Worm (Caenorhabditis elegans) whole organism, late embryonic: ENCODE data around the gene K06H7.1.
A peak's percentile ranks its signal among the peaks of the same experiment; 100 is the strongest.

Experiments
- C08G9.2 ChIP-seq: sonication (generic microtip); optimal IDR thresholded peaks from 2 replicates; lab custom pipeline; 2016; ENCODE audit warnings: mild to moderate bottlenecking, missing genetic modification characterization, moderate library complexity, missing compliant biosample characterization
- K09A11.1 ChIP-seq: sonication (generic microtip); optimal IDR thresholded peaks from 2 replicates; lab custom pipeline; 2017; ENCODE audit warnings: antibody characterized with exemption, mild to moderate bottlenecking, missing genetic modification characterization, missing compliant biosample characterization; ENCODE audit not compliant: insufficient read depth
- Y22D7AL.16 ChIP-seq: sonication (generic microtip); optimal IDR thresholded peaks from 2 replicates; lab custom pipeline; 2016; ENCODE audit warnings: missing genetic modification characterization, missing compliant biosample characterization
- ahr-1 ChIP-seq: sonication (generic microtip); optimal IDR thresholded peaks from 2 replicates; lab custom pipeline; 2016; ENCODE audit warnings: missing genetic modification characterization, missing compliant biosample characterization
- ceh-14 ChIP-seq: sonication (generic microtip); optimal IDR thresholded peaks from 2 replicates; lab custom pipeline; 2016; ENCODE audit warnings: missing genotype, missing genetic modification characterization, missing compliant biosample characterization
- ceh-18 ChIP-seq: sonication (generic microtip); optimal IDR thresholded peaks from 2 replicates; lab custom pipeline; 2016; ENCODE audit warnings: missing genetic modification characterization, missing compliant biosample characterization
- ceh-19 ChIP-seq: fragments of 200-800 bp; sonication (Bioruptor generic); optimal IDR thresholded peaks from 2 replicates; lab custom pipeline; 2018; ENCODE audit warnings: mild to moderate bottlenecking, missing genetic modification characterization, missing compliant biosample characterization
- ceh-2 ChIP-seq: sonication (generic microtip); optimal IDR thresholded peaks from 2 replicates; lab custom pipeline; 2016; ENCODE audit warnings: missing genotype, missing genetic modification characterization, missing compliant biosample characterization
- ceh-22 ChIP-seq: sonication (generic microtip); optimal IDR thresholded peaks from 2 replicates; lab custom pipeline; 2017; ENCODE audit warnings: missing biosample characterization, missing genetic modification characterization
- ceh-24 ChIP-seq: sonication (generic microtip); optimal IDR thresholded peaks from 2 replicates; lab custom pipeline; 2016; ENCODE audit warnings: mild to moderate bottlenecking, missing genetic modification characterization, missing compliant biosample characterization
- ceh-30 ChIP-seq: fragments of 150-350 bp; optimal IDR thresholded peaks from 2 replicates; lab custom pipeline; 2014; ENCODE audit warnings: missing biosample characterization, missing genetic modification characterization
- ceh-31 ChIP-seq: sonication (generic microtip); optimal IDR thresholded peaks from 2 replicates; lab custom pipeline; 2016; ENCODE audit warnings: missing genetic modification characterization, missing compliant biosample characterization
- ceh-34 ChIP-seq: sonication (generic microtip); optimal IDR thresholded peaks from 2 replicates; lab custom pipeline; 2016; ENCODE audit warnings: mild to moderate bottlenecking, missing genetic modification characterization, missing compliant biosample characterization
- ceh-45 ChIP-seq: fragments of 200-800 bp; sonication (Bioruptor generic); IDR thresholded peaks from 2 replicates; pipeline ENCODE4 v1.3.6; 2022; ENCODE audit warnings: missing genetic modification reagents, missing genetic modification characterization, missing compliant biosample characterization
- dmd-4 ChIP-seq: sonication (generic microtip); optimal IDR thresholded peaks from 2 replicates; lab custom pipeline; 2016; ENCODE audit warnings: borderline replicate concordance, missing genetic modification characterization, missing compliant biosample characterization
- dve-1 ChIP-seq: sonication (generic microtip); optimal IDR thresholded peaks from 2 replicates; lab custom pipeline; 2017; ENCODE audit warnings: antibody characterized with exemption, mild to moderate bottlenecking, missing genetic modification characterization, missing compliant biosample characterization
- elt-2 ChIP-seq: sonication (generic microtip); optimal IDR thresholded peaks from 2 replicates; lab custom pipeline; 2016; ENCODE audit warnings: missing genetic modification reagents, missing genetic modification characterization, missing compliant biosample characterization
- eyg-1 ChIP-seq: sonication (generic microtip); optimal IDR thresholded peaks from 2 replicates; lab custom pipeline; 2016; ENCODE audit warnings: missing genotype, missing genetic modification characterization, missing compliant biosample characterization
- fkh-6 ChIP-seq: sonication (generic microtip); optimal IDR thresholded peaks from 2 replicates; lab custom pipeline; 2016; ENCODE audit warnings: missing genetic modification characterization, missing compliant biosample characterization
- hlh-15 ChIP-seq: sonication (generic microtip); optimal IDR thresholded peaks from 2 replicates; lab custom pipeline; 2016; ENCODE audit warnings: missing genetic modification characterization, missing compliant biosample characterization
- hlh-30 ChIP-seq: sonication (generic microtip); optimal IDR thresholded peaks from 2 replicates; lab custom pipeline; 2017; ENCODE audit warnings: antibody characterized with exemption, missing genetic modification characterization, missing compliant biosample characterization; ENCODE audit not compliant: insufficient read depth
- hlh-6 ChIP-seq: sonication (generic microtip); optimal IDR thresholded peaks from 2 replicates; lab custom pipeline; 2016; ENCODE audit warnings: missing genotype, missing genetic modification characterization, missing compliant biosample characterization
- hlh-8 ChIP-seq: sonication (generic microtip); optimal IDR thresholded peaks from 2 replicates; lab custom pipeline; 2016; ENCODE audit warnings: missing genotype, missing genetic modification characterization, missing compliant biosample characterization
- lin-11 ChIP-seq: fragments of 200-800 bp; sonication (Bioruptor generic); optimal IDR thresholded peaks from 2 replicates; lab custom pipeline; 2018; ENCODE audit warnings: mild to moderate bottlenecking, missing genetic modification characterization, missing compliant biosample characterization
- nfya-1 ChIP-seq: sonication (generic microtip); optimal IDR thresholded peaks from 2 replicates; lab custom pipeline; 2017; ENCODE audit warnings: missing genetic modification characterization, mild to moderate bottlenecking, missing compliant biosample characterization, antibody characterized with exemption, moderate library complexity
- pag-3 ChIP-seq: sonication (generic microtip); optimal IDR thresholded peaks from 2 replicates; lab custom pipeline; 2016; ENCODE audit warnings: missing compliant biosample characterization, missing genetic modification characterization, borderline replicate concordance
- pat-9 ChIP-seq: fragments of 200-800 bp; sonication (Bioruptor generic); optimal IDR thresholded peaks from 2 replicates; lab custom pipeline; 2018; ENCODE audit warnings: mild to moderate bottlenecking, missing genetic modification characterization, moderate library complexity, missing compliant biosample characterization
- pax-1 ChIP-seq: fragments of 150-350 bp; optimal IDR thresholded peaks from 2 replicates; lab custom pipeline; 2014; ENCODE audit warnings: missing biosample characterization, missing genetic modification characterization
- pha-4 ChIP-seq: fragments of 150-350 bp; optimal IDR thresholded peaks from 2 replicates; lab custom pipeline; 2018; ENCODE audit warnings: missing biosample characterization, missing genetic modification reagents, missing genetic modification characterization
- pqm-1 ChIP-seq: sonication (generic microtip); optimal IDR thresholded peaks from 2 replicates; lab custom pipeline; 2016; ENCODE audit warnings: missing genetic modification characterization, missing compliant biosample characterization
- ref-2 ChIP-seq: sonication (generic microtip); optimal IDR thresholded peaks from 2 replicates; lab custom pipeline; 2016; ENCODE audit warnings: missing genetic modification characterization, missing compliant biosample characterization
- rnt-1 ChIP-seq: sonication (generic microtip); optimal IDR thresholded peaks from 2 replicates; lab custom pipeline; 2016; ENCODE audit warnings: missing genetic modification characterization, missing compliant biosample characterization
- sdc-2 ChIP-seq: sonication (generic microtip); optimal IDR thresholded peaks from 2 replicates; lab custom pipeline; 2016; ENCODE audit warnings: missing genotype, missing genetic modification characterization, missing compliant biosample characterization
- sox-2 ChIP-seq: fragments of 200-800 bp; sonication (Bioruptor generic); IDR thresholded peaks from 2 replicates; pipeline ENCODE4 v1.3.6; 2022; ENCODE audit warnings: missing genetic modification reagents, missing genetic modification characterization, missing compliant biosample characterization
- sox-4 ChIP-seq: sonication (generic microtip); optimal IDR thresholded peaks from 2 replicates; lab custom pipeline; 2017; ENCODE audit warnings: mild to moderate bottlenecking, missing genetic modification characterization, inconsistent platforms, missing compliant biosample characterization
- syd-9 ChIP-seq: sonication (generic microtip); optimal IDR thresholded peaks from 2 replicates; lab custom pipeline; 2016; ENCODE audit warnings: mild to moderate bottlenecking, missing genetic modification characterization, moderate library complexity, missing compliant biosample characterization
- tbx-2 ChIP-seq: sonication (generic microtip); optimal IDR thresholded peaks from 2 replicates; lab custom pipeline; 2016; ENCODE audit warnings: missing genetic modification characterization, missing compliant biosample characterization
- ttx-3 ChIP-seq: sonication (generic microtip); optimal IDR thresholded peaks from 2 replicates; lab custom pipeline; 2016; ENCODE audit warnings: missing genetic modification reagents, missing genetic modification characterization, missing compliant biosample characterization
- unc-3 ChIP-seq, 2 experiments: fragments of 200-800 bp in 1 of 2; sonication (Bioruptor generic) in 1 of 2; sonication (generic microtip) in 1 of 2; conservative IDR thresholded peaks in 1 of 2; optimal IDR thresholded peaks in 1 of 2; 2 replicates each; pipeline versions ENCODE4 v1.3.6 to Lab custom; 2016 to 2022; ENCODE audit warnings: missing compliant biosample characterization in 2 of 2, missing genetic modification characterization in 2 of 2, missing genetic modification reagents in 1 of 2
- unc-42 ChIP-seq: sonication (generic microtip); optimal IDR thresholded peaks from 2 replicates; lab custom pipeline; 2016; ENCODE audit warnings: missing genotype, missing genetic modification characterization, missing compliant biosample characterization
- unc-86 ChIP-seq: sonication (generic microtip); optimal IDR thresholded peaks from 2 replicates; lab custom pipeline; 2016; ENCODE audit warnings: missing genetic modification characterization, missing compliant biosample characterization

Gene K06H7.1

ce11 chrIII:8124323-8124722 is 25.2 kb downstream of the K06H7.1 start:
- TF ChIP-seq ceh-31 (tag; lab: Kevin White, UChicago) (peak; percentile 46), tbx-2 (tag; lab: Kevin White, UChicago) (peak; percentile 13), rnt-1 (tag; lab: Kevin White, UChicago) (peak; percentile 17), dmd-4 (no peak), unc-42 (tag; lab: Kevin White, UChicago) (peak; percentile 41), nfya-1 (peak; percentile 71), pax-1 (peak; percentile 66), sdc-2 (tag; lab: Kevin White, UChicago) (no peak), C08G9.2 (no peak), fkh-6 (tag; lab: Kevin White, UChicago) (no peak), sox-2 (GFP tag; lab: Robert Waterston, UW) (peak; percentile 7; the same call in 1 of the 2 replicates), ttx-3 (tag; lab: Kevin White, UChicago) (no peak)

ce11 chrIII:8125234-8125633 is 26.1 kb downstream of the K06H7.1 start:
- TF ChIP-seq ahr-1 (tag; lab: Kevin White, UChicago): no peak
- TF ChIP-seq K09A11.1 (tag; lab: Kevin White, UChicago): no peak
- TF ChIP-seq ceh-22: no peak
- no peak for TF ChIP-seq hlh-30
- TF ChIP-seq hlh-8 (tag; lab: Kevin White, UChicago): no peak
- TF ChIP-seq tbx-2 (tag; lab: Kevin White, UChicago): peak; percentile 30
- no peak for TF ChIP-seq ceh-45 (GFP tag; lab: Robert Waterston, UW)
- TF ChIP-seq ceh-2 (tag; lab: Kevin White, UChicago): no peak
- TF ChIP-seq pqm-1 (tag; lab: Kevin White, UChicago): no peak
- no peak for TF ChIP-seq eyg-1 (tag; lab: Kevin White, UChicago)
- TF ChIP-seq unc-42 (tag; lab: Kevin White, UChicago): no peak
- no peak for TF ChIP-seq pat-9 (tag; lab: Kevin White, UChicago)
- TF ChIP-seq nfya-1: peak; percentile 63
- TF ChIP-seq ceh-24 (tag; lab: Kevin White, UChicago): no peak
- no peak for TF ChIP-seq pha-4
- TF ChIP-seq Y22D7AL.16 (tag; lab: Kevin White, UChicago): no peak
- TF ChIP-seq dve-1 (tag; lab: Kevin White, UChicago): peak; percentile 10
- TF ChIP-seq unc-3 (GFP tag; conservative IDR thresholded peaks at IDR 0.05; lab: Robert Waterston, UW): no peak
- TF ChIP-seq unc-3 (tag; optimal IDR thresholded peaks at IDR 0.05; lab: Kevin White, UChicago): no peak
- no peak for TF ChIP-seq sox-4 (tag; lab: Kevin White, UChicago)
- no peak for TF ChIP-seq hlh-6 (tag; lab: Kevin White, UChicago)
- TF ChIP-seq elt-2 (tag; lab: Kevin White, UChicago): peak; percentile 18

DNA sequence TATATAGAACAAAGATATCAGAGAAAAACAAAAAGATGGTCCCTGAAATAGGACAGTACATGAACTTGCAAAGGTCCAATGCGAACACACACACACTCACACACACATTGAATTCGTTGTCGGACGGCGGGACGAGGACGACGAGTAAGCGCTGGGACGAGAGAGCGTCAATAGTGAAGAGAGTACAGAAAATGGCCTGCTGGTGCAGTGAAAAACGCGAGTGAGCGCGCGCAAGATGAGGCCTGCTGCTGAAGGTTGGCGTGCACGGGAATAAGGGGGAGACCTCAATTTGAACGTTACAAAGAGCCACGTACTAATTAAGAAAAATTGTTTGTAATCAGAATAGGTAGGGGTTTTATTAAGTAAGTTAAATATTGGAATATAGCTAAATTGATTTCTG is 27.9 kb downstream of the K06H7.1 start:
- peak; percentile 32 for TF ChIP-seq unc-42 (tag; lab: Kevin White, UChicago)
- TF ChIP-seq ceh-2 (tag; lab: Kevin White, UChicago): peak; percentile 28
- peak; percentile 65 for TF ChIP-seq ceh-31 (tag; lab: Kevin White, UChicago)
- TF ChIP-seq ceh-30 (tag; lab: Kevin White, UChicago): no peak
- TF ChIP-seq unc-86: no peak
- TF ChIP-seq hlh-30: peak; percentile 22
- TF ChIP-seq ceh-34 (tag; lab: Kevin White, UChicago): peak; percentile 38
- TF ChIP-seq ref-2 (tag; lab: Kevin White, UChicago): peak; percentile 34
- TF ChIP-seq ceh-14 (tag; lab: Kevin White, UChicago): peak; percentile 29
- peak; percentile 9 for TF ChIP-seq rnt-1 (tag; lab: Kevin White, UChicago)
- TF ChIP-seq nfya-1: peak; percentile 15
- TF ChIP-seq tbx-2 (tag; lab: Kevin White, UChicago): peak; percentile 23
- peak; percentile 21 for TF ChIP-seq ceh-18 (tag; lab: Kevin White, UChicago)
- no peak for TF ChIP-seq pag-3 (tag; lab: Kevin White, UChicago)
- TF ChIP-seq ttx-3 (tag; lab: Kevin White, UChicago): no peak
- TF ChIP-seq elt-2 (tag; lab: Kevin White, UChicago): peak; percentile 1
- peak; percentile 37 for TF ChIP-seq sdc-2 (tag; lab: Kevin White, UChicago)
- TF ChIP-seq syd-9 (tag; lab: Kevin White, UChicago): peak; percentile 57
- TF ChIP-seq hlh-15 (tag; lab: Kevin White, UChicago): no peak
- no peak for TF ChIP-seq ceh-19 (GFP tag; lab: Kevin White, UChicago)
- TF ChIP-seq lin-11: no peak
